Worm (Caenorhabditis elegans): ENCODE measurements around the gene C16D9.8.
A peak's percentile ranks its signal among the peaks of the same experiment; 100 is the strongest.

Gene C16D9.8

DNA sequence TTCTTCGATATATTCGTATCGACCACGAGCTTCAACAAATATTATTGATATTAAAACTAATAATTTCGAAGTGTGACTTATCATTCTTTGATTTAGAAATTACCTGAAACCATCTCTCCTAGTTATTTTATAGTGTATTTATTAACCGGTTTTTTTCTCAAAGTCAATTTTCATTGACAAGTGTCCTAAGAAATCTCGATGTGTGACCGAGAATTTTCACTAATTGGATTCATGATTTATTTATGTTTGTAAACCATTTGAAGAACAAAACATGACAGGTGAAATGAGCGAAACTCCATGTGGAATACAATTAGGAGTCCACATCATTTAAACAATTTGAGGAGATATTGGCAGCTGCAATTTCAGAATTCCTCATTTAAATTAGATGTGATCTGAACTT, at the start of gene C16D9.8:
Gene C16D9.8, minus strand, starts transcription at position 101 of the 400 bp plus-strand sequence.
- TF ChIP-seq ref-1 (GFP tag; conservative IDR thresholded peaks at IDR 0.05) (no peak), med-1 (GFP tag; optimal IDR thresholded peaks at IDR 0.05; ENCODE audit: insufficient read depth) (no peak), ztf-23 (GFP tag; IDR thresholded peaks at IDR 0.05) (no peak), flt-1 (GFP tag; IDR thresholded peaks at IDR 0.05) (no peak), klf-2 (GFP tag; conservative IDR thresholded peaks at IDR 0.05) (no peak), T22C8.4 (GFP tag; IDR thresholded peaks at IDR 0.05) (no peak), ztf-29 (GFP tag; IDR thresholded peaks at IDR 0.05) (no peak), tab-1 (GFP tag; IDR thresholded peaks at IDR 0.05) (no peak), cog-1 (tag; optimal IDR thresholded peaks at IDR 0.05) (no peak)

DNA sequence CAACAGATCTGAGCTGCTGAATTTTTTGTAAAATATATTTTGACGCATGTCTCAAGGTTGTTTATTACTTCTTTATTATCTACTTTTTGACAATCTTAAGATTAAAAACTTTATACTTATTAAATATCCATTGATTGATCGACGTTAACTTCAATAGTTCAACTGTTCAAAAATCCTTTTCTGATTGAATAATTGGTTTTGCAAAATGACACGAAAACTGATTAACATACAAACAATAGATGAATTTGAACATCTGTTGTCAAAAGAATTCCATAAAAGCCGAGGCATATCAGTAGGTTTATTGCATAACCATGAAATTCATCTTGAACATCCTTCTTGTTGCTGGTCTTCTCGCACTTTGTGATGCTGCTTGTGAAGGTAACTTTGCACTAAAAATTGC, 47.8 kb upstream of the C16D9.8 start, which contains the start of gene W02D7.12:
Gene W02D7.12, plus strand, starts transcription at position 301 of the 400 bp plus-strand sequence.
- no peak for TF ChIP-seq tab-1 (GFP tag; IDR thresholded peaks at IDR 0.05)
- TF ChIP-seq ztf-23 (GFP tag; IDR thresholded peaks at IDR 0.05) = no peak
- no peak for TF ChIP-seq ref-1 (GFP tag; conservative IDR thresholded peaks at IDR 0.05)
- no peak for TF ChIP-seq ztf-29 (GFP tag; IDR thresholded peaks at IDR 0.05)

DNA sequence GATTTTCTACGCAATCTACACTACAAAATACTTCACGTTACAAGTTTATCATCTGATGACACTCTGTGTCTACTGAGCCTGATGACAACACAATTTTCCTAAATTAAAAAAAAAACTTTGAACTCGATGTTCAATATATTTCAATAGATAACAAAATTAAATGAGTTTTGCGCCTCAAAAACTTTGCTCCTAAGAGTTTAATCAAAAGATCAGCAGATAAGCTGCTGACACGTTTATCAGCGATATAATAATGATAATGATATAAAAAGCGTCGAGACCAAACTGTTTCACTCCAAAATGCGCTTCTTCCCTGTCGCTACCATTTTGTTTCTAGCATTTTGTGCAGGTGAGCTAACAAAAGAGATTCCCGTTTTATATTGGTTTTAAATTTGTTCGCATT, 44.3 kb upstream of the C16D9.8 start, which contains the start of gene clec-218:
Gene clec-218, plus strand, starts transcription at position 262 of the 400 bp plus-strand sequence.
- TF ChIP-seq T22C8.4 (GFP tag; IDR thresholded peaks at IDR 0.05) (no peak), ref-1 (GFP tag; conservative IDR thresholded peaks at IDR 0.05) (no peak), klf-2 (GFP tag; conservative IDR thresholded peaks at IDR 0.05) (no peak), tab-1 (GFP tag; IDR thresholded peaks at IDR 0.05) (no peak), ztf-29 (GFP tag; IDR thresholded peaks at IDR 0.05) (no peak), ztf-23 (GFP tag; IDR thresholded peaks at IDR 0.05) (no peak), med-1 (GFP tag; optimal IDR thresholded peaks at IDR 0.05; ENCODE audit: insufficient read depth) (no peak), cog-1 (tag; optimal IDR thresholded peaks at IDR 0.05) (no peak), flt-1 (GFP tag; IDR thresholded peaks at IDR 0.05) (no peak)

DNA sequence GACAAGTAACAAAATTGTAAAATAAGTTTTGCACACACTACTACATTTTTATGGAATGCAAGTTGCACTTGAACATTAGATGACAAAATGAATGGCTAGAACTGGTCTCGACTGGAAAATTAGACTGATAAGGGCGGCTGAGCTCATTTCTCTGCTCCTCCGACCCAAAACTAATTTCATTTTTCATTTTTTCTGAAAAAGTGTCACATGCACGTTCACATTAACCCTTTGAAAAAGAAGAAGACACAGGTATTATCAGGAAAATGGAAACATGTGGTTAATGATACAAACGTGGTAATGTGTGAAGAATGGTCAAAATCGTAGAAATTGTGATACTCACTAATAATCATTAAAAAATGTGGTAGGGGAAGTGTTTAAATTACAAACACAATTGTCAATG, 43.6 kb upstream of the C16D9.8 start:
- TF ChIP-seq klf-2 (GFP tag; conservative IDR thresholded peaks at IDR 0.05) = no peak

DNA sequence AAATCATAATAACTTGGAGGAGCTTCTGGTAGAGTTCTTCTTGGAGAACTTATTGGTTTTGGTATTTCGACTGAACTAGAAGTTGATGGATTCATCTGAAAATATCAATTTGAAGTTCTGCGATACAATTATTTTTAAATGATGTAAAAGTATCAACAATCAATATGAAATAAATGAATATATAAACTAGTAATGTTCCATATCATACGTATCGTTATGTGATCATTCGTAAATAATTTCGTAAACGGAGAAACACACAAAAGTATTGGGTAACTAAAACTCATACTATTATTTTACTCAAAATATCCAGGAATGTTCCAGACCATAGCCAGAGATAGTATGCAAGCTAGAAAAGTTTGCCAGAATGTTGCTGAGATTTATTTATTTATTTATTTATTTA, 43.0 kb upstream of the C16D9.8 start, which contains the start of gene W02D7.8:
Gene W02D7.8, minus strand, starts transcription at position 101 of the 400 bp plus-strand sequence.
- TF ChIP-seq ztf-23 (GFP tag; IDR thresholded peaks at IDR 0.05) (no peak), klf-2 (GFP tag; conservative IDR thresholded peaks at IDR 0.05) (no peak), flt-1 (GFP tag; IDR thresholded peaks at IDR 0.05) (no peak), T22C8.4 (GFP tag; IDR thresholded peaks at IDR 0.05) (no peak), ref-1 (GFP tag; conservative IDR thresholded peaks at IDR 0.05) (no peak), ztf-29 (GFP tag; IDR thresholded peaks at IDR 0.05) (no peak), cog-1 (tag; optimal IDR thresholded peaks at IDR 0.05) (no peak), med-1 (GFP tag; optimal IDR thresholded peaks at IDR 0.05; ENCODE audit: insufficient read depth) (no peak), tab-1 (GFP tag; IDR thresholded peaks at IDR 0.05) (no peak)

DNA sequence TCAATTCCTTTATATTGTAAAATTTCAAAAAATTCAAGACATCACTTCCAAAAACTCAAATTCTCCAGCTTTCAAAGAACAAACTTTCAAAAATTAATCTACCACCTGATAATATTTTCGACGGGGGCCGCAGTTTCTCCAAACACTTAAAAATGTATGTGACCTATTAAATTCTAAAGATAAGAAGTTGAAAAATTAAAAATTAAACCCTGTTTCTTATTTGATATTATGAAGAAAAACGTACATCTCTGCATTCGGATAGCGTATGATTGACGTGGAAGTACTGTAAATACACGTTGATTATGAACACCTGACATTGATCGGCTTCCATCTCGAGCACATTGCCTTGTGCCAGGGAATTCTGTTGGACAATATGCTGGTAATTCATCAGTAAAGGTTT, 42.6 kb upstream of the C16D9.8 start:
- no peak for TF ChIP-seq T22C8.4 (GFP tag; IDR thresholded peaks at IDR 0.05)
- no peak for TF ChIP-seq cog-1 (tag; optimal IDR thresholded peaks at IDR 0.05)
- TF ChIP-seq flt-1 (GFP tag; IDR thresholded peaks at IDR 0.05) = no peak
- TF ChIP-seq med-1 (GFP tag; optimal IDR thresholded peaks at IDR 0.05; ENCODE audit: insufficient read depth) = no peak
- TF ChIP-seq tab-1 (GFP tag; IDR thresholded peaks at IDR 0.05) = no peak
- TF ChIP-seq ref-1 (GFP tag; conservative IDR thresholded peaks at IDR 0.05) = no peak

DNA sequence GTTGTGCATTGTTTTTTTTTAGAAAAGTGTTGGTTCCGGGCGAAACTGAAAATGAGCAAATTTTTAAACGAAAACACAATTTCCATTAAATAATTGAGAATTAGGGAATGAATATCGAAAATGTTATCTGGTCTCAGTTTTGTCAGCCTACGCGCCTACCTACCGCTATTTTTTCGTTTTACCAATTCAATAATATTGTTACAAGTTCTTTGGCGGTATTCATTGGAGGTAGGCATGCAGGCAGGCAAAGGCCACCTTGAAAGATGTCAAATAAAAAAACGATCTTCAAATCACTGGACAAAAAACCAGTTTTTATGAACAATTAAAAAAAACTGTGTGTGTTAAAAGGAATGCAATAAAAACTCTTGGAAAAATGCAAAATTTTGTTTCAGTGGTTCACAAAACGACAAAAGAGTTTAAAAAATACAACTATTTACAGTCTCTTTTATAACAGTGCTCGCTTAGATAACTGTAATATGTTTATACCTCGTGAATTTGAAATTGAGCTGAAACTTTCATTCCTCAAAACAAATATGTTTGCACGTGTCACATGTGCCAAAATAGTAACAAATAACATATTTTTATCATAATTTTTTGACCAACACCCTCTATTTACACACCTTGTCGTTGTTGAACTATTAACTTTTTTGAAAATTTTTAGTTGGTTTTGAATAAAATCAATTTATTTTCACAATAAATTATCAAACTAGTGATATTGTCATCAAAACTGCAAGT, 41.3 kb upstream of the C16D9.8 start, which contains the start of gene W02D7.11:
Gene W02D7.11, minus strand, starts transcription at position 51 of the 735 bp plus-strand sequence.
- no peak for TF ChIP-seq tab-1 (GFP tag; IDR thresholded peaks at IDR 0.05)
- TF ChIP-seq T22C8.4 (GFP tag; IDR thresholded peaks at IDR 0.05) = no peak

DNA sequence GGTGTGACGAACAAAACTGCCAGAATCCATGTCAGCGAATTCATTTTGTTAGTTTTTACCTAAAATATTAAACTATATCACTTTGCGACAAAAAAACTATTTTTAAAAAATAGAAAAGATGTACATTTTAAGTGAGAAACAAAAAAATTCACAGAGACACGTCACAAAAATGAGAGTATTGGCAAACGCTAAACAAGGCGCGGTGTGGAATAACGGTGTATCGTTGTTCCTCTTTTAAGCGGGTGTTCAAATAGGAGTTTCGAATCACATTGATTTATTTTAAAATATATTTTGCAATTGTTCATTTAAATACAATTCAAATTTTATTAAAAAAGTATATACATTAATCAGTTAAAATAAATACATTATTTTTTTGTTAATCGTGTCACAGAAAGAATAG, 39.2 kb upstream of the C16D9.8 start, which contains the start of gene sel-9:
Gene sel-9, minus strand, starts transcription at position 59 of the 400 bp plus-strand sequence.
- no peak for TF ChIP-seq T22C8.4 (GFP tag; IDR thresholded peaks at IDR 0.05)
- TF ChIP-seq ztf-23 (GFP tag; IDR thresholded peaks at IDR 0.05) = 0 out of 2 replicates have a peak, but pooled peaks have one; percentile 7

DNA sequence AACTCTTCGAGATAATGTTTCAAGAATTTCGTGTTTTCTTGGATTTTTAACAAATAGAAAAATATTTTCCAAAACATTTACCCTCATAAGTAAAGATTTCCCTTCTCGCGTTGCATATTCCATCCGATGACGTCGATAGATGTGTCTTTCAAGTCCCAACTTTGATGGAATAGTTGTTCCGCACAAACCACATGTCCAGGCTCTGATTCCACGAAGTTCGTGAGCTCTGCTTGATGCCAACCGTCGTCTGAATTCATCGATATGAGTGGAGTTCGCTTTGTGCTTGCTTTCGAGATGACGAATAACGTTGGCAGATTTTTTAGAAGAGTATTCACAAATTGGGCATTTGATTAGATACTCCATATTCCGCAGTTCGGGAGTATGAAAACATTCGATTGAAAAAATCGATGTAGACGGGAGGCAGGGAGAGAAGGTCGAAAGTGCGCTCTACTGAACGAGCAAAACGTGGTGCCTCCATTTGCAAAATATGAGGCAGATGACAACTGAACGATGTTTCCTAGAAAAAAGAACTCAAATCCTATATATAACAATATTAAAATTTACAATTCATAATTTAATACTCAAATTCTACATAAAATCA, 37.7 kb upstream of the C16D9.8 start, which contains the start of gene W02D7.6:
Gene W02D7.6, minus strand, starts transcription at position 573 of the 601 bp plus-strand sequence.
- TF ChIP-seq cog-1 (tag; optimal IDR thresholded peaks at IDR 0.05) (no peak), flt-1 (GFP tag; IDR thresholded peaks at IDR 0.05) (0 out of 2 replicates have a peak, but pooled peaks have one; percentile 40), med-1 (GFP tag; optimal IDR thresholded peaks at IDR 0.05; ENCODE audit: insufficient read depth) (no peak)

DNA sequence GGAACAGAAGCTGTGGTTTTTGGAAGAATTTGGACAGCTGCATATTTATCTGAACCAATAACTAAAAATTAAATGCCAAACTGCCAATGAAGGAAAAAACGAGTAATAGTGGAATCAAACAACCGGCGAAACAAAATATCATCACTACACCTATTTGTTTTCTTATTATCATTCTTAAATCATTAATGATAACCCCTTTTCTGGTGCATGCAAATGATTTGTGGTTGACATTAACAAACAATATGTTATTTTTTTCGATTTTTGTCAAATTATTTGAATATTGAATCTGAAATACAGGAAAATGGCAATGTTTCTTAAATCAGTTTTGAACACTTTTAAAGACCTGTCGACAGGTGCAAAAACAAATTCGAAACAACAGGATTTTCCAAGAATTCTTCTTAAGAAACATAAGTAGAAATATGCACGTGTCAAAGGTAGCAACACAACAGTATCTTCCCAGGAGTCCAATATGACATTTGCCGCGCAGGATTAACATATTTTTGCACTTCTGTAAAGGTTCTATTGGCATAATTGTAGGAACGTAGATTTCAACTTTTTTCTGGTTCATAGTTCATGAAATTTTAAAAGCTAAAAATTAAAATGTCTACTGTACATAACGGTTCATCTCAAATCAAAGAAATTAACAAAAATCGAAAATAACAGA, 36.0 kb upstream of the C16D9.8 start, which contains the start of gene W02D7.5:
Gene W02D7.5, minus strand, starts transcription at position 51 of the 664 bp plus-strand sequence.
- TF ChIP-seq tab-1 (GFP tag; IDR thresholded peaks at IDR 0.05) (no peak), ref-1 (GFP tag; conservative IDR thresholded peaks at IDR 0.05) (no peak)
